Worm (Caenorhabditis elegans): ENCODE measurements around the gene T10C6.16.

DNA sequence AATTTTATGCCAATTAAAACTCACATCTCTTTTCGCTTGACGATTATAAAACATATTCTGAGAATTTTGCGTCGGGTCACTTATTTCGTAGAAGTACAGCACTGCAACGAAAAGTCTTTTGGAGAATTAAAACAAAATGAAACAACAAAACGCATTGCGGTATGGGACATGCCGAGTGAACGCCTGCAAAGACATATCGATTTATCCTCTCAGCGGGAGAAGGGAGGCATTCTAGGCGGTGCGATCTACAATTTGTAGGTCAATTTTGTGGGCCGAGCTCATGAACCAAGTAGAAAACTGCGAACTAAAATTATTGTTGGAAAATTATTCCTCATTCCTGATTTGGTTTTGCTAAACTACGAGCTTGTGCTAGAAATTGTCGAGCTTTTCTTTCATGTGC is 20.6 kb upstream of the T10C6.16 start, which contains the start of gene F14H3.3:
- no peak for TF ChIP-seq flt-1 (GFP tag; IDR thresholded peaks at IDR 0.05)
- TF ChIP-seq tab-1 (GFP tag; IDR thresholded peaks at IDR 0.05), result no peak
- TF ChIP-seq ref-1 (GFP tag; conservative IDR thresholded peaks at IDR 0.05), result no peak
- no peak for TF ChIP-seq med-1 (GFP tag; optimal IDR thresholded peaks at IDR 0.05; ENCODE audit: insufficient read depth)
- no peak for TF ChIP-seq cog-1 (tag; optimal IDR thresholded peaks at IDR 0.05)
